Fruit fly (Drosophila melanogaster): Measurements from ENCODE around the gene CG12684.

CG12684 gene

DNA sequence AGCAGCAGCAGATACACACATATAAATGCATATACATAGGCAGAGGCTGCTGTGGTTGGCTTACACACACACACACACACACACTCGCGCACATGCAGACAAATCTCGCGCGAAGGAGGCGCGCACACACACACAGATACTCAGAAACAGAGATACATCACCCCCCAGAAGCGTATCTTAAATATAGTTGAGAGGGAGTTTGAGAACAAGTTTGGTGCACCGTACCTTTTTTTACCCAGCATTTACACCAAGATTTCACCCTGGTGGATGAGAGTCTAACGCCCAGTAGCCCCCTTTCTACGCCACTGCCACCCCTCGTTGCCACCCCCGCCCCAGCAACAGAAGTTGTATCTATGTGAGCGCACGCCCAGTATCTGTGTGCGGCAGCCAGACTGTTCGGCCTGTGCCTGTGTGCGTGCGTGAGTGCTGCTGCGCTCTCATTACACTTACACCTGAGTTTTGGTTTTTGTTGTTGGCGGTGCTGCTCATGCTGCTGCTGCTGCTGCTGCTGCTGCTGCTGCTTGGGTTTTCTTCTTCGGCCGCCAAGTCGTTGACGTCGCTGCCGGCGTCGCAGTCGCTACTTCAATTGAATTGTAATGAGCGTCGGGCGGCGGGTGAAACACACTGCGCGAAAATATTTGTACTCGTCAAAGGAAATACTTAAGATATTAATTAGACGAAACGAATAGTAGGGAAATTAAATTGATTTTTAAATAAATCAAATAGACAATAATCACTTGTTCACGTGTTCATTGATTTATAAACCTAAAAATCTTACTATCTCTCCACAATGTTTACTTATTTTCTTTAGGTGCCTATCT lies 18.4 kb upstream of the CG12684 start (continued):
- TF ChIP-seq CG3065 (GFP tag; optimal IDR thresholded peaks at IDR 0.05): peak; percentile 60
- peak; percentile 86 for TF ChIP-seq ap (GFP tag; IDR thresholded peaks at IDR 0.05)
- peak; percentile 44 for TF ChIP-seq CG10274 (GFP tag; optimal IDR thresholded peaks at IDR 0.05)
- peak; percentile 95 for TF ChIP-seq ara (GFP tag; IDR thresholded peaks at IDR 0.05)
- TF ChIP-seq Taf1 (GFP tag; IDR thresholded peaks at IDR 0.05): peak; percentile 91
- TF ChIP-seq Usf (GFP tag; optimal IDR thresholded peaks at IDR 0.05): peak; percentile 89
- peak; percentile 77 for TF ChIP-seq NfI (GFP tag; optimal IDR thresholded peaks at IDR 0.05)
- TF ChIP-seq CG8765 (GFP tag; IDR thresholded peaks at IDR 0.05): peak; percentile 91
- no peak for TF ChIP-seq knrl (GFP tag; IDR thresholded peaks at IDR 0.05; ENCODE audit: partially characterized antibody)
- TF ChIP-seq chn (GFP tag; optimal IDR thresholded peaks at IDR 0.05): peak; percentile 69
- no peak for TF ChIP-seq corto (GFP tag; optimal IDR thresholded peaks at IDR 0.05)
- no peak for TF ChIP-seq CG4328 (GFP tag; optimal IDR thresholded peaks at IDR 0.05)
- TF ChIP-seq pnt (GFP tag; optimal IDR thresholded peaks at IDR 0.05): peak; percentile 75
- no peak for TF ChIP-seq C15 (GFP tag; IDR thresholded peaks at IDR 0.05)
- no peak for TF ChIP-seq hkb (optimal IDR thresholded peaks at IDR 0.05)
- peak; percentile 84 for TF ChIP-seq hkb (GFP tag; IDR thresholded peaks at IDR 0.05)
- no peak for TF ChIP-seq CG30020 (tag; optimal IDR thresholded peaks at IDR 0.05)
- TF ChIP-seq Hr39 (optimal IDR thresholded peaks at IDR 0.05): no peak
- peak; percentile 10 for TF ChIP-seq Fer2 (tag; optimal IDR thresholded peaks at IDR 0.05)
- no peak for TF ChIP-seq CG7987 (GFP tag; optimal IDR thresholded peaks at IDR 0.05)
- peak; percentile 91 for TF ChIP-seq Ada2b (GFP tag; IDR thresholded peaks at IDR 0.05)
- peak; percentile 93 for TF ChIP-seq CG12769 (tag; optimal IDR thresholded peaks at IDR 0.05)
- TF ChIP-seq slou (GFP tag; optimal IDR thresholded peaks at IDR 0.05): peak; percentile 30
- TF ChIP-seq YL-1 (GFP tag; optimal IDR thresholded peaks at IDR 0.05): peak; percentile 10
- TF ChIP-seq lola (GFP tag; optimal IDR thresholded peaks at IDR 0.05): peak in 1 of 3 experiments; percentile 83
- TF ChIP-seq CG10543 (GFP tag; optimal IDR thresholded peaks at IDR 0.05): no peak
- TF ChIP-seq cas (GFP tag; IDR thresholded peaks at IDR 0.05): peak; percentile 47; the same call in 1 of the 2 replicates
- TF ChIP-seq fu2 (GFP tag; optimal IDR thresholded peaks at IDR 0.05): peak; percentile 23
- TF ChIP-seq CG1529 (GFP tag; optimal IDR thresholded peaks at IDR 0.05): peak; percentile 60
- TF ChIP-seq caup (GFP tag; optimal IDR thresholded peaks at IDR 0.05; ENCODE audit: severe bottlenecking): peak; percentile 78
- TF ChIP-seq Sox100B (GFP tag; optimal IDR thresholded peaks at IDR 0.05): peak; percentile 13
- TF ChIP-seq CG13123 (GFP tag; optimal IDR thresholded peaks at IDR 0.05): peak; percentile 58
- TF ChIP-seq schlank (tag; optimal IDR thresholded peaks at IDR 0.05): peak; percentile 56
- TF ChIP-seq Rx (GFP tag; IDR thresholded peaks at IDR 0.05): peak; percentile 92
- peak; percentile 68 for TF ChIP-seq CG17385 (GFP tag; optimal IDR thresholded peaks at IDR 0.05)
- no peak for TF ChIP-seq CG3995 (GFP tag; optimal IDR thresholded peaks at IDR 0.05)
- TF ChIP-seq CG11723 (GFP tag; optimal IDR thresholded peaks at IDR 0.05): peak; percentile 61
- no peak for TF ChIP-seq pfk (GFP tag; optimal IDR thresholded peaks at IDR 0.05)
- TF ChIP-seq CG11695 (GFP tag; IDR thresholded peaks at IDR 0.05): peak; percentile 85
- peak; percentile 86 for TF ChIP-seq sob (GFP tag; IDR thresholded peaks at IDR 0.05)
- TF ChIP-seq trh (GFP tag; optimal IDR thresholded peaks at IDR 0.05): peak; percentile 39
- peak in 1 of 2 experiments; percentile 49 for TF ChIP-seq crp (GFP tag; optimal IDR thresholded peaks at IDR 0.05)
- TF ChIP-seq Spps (tag; optimal IDR thresholded peaks at IDR 0.05): peak; percentile 41
- peak; percentile 66; the same call in 1 of the 2 replicates for TF ChIP-seq dimm (GFP tag; IDR thresholded peaks at IDR 0.05)
- TF ChIP-seq B-H1 (GFP tag; IDR thresholded peaks at IDR 0.05): peak; percentile 81
- peak; percentile 84 for TF ChIP-seq CG7357 (GFP tag; IDR thresholded peaks at IDR 0.05)
- TF ChIP-seq CG17802 (tag; optimal IDR thresholded peaks at IDR 0.05): peak; percentile 50
- peak; percentile 55 for TF ChIP-seq CG5180 (GFP tag; optimal IDR thresholded peaks at IDR 0.05)
- TF ChIP-seq CG17829 (tag; optimal IDR thresholded peaks at IDR 0.05): peak; percentile 76

All from whole organism, embryonic.